Worm (Caenorhabditis elegans) whole organism, late embryonic: ENCODE data around the gene Y51H7C.1.

Experiments
- Y22D7AL.16 ChIP-seq: sonication (generic microtip); optimal IDR thresholded peaks from 2 replicates; lab custom pipeline; 2016; ENCODE audit warnings: missing genetic modification characterization, missing compliant biosample characterization
- nhr-11 ChIP-seq: fragments of 150-350 bp; optimal IDR thresholded peaks from 2 replicates; lab custom pipeline; 2014; ENCODE audit warnings: missing biosample characterization, missing genetic modification characterization

DNA sequence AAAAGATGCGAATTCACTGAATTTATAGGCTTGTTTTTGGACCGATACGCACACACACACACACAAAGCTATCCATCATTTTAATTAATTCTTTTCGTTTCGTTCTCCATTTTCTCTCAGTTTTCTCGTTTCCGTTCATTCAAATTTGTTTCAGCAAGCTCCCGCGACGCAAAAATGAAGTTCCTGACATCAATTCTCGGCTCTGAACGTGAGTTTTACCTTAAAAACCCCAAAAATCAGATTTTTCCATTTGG lies 29.3 kb upstream of the Y51H7C.1 start, which contains the start of gene Y51H7C.3:
- TF ChIP-seq nhr-11 = no peak
- TF ChIP-seq Y22D7AL.16 (tag; lab: Kevin White, UChicago) = no peak
